Fruit fly (Drosophila melanogaster) whole organism, embryonic: ENCODE results near the gene Gcna.

Source experiments
- Asciz ChIP-seq: fragments of 200-800 bp; sonication (Bioruptor generic); optimal IDR thresholded peaks from 2 replicates; lab custom pipeline; 2017; ENCODE audit warnings: missing biosample characterization, mild to moderate bottlenecking, missing genetic modification characterization, missing genetic modification reagents
- Atf-2 ChIP-seq: fragments of 200-800 bp; sonication (Bioruptor generic); optimal IDR thresholded peaks from 2 replicates; lab custom pipeline; 2016; ENCODE audit warnings: missing biosample characterization, missing genetic modification characterization
- B-H2 ChIP-seq: fragments of 200-800 bp; sonication (Bioruptor generic); optimal IDR thresholded peaks from 2 replicates; lab custom pipeline; 2018; ENCODE audit warnings: missing biosample characterization, mild to moderate bottlenecking, missing genetic modification characterization
- CG10959 ChIP-seq: fragments of 200-800 bp; sonication (Bioruptor generic); IDR thresholded peaks from 2 replicates; pipeline ENCODE4 v1.3.6; 2022; ENCODE audit warnings: missing biosample characterization, missing genetic modification characterization
- CG11560 ChIP-seq: fragments of 200-800 bp; sonication (Bioruptor generic); IDR thresholded peaks from 3 replicates; pipeline ENCODE4 v1.3.6; 2022; ENCODE audit warnings: missing biosample characterization, missing genetic modification characterization
- CG11695 ChIP-seq: fragments of 200-800 bp; sonication (Bioruptor generic); IDR thresholded peaks from 3 replicates; pipeline ENCODE4 v1.3.6; 2022; ENCODE audit warnings: missing biosample characterization, missing genetic modification characterization
- CG13424 ChIP-seq: fragments of 200-800 bp; sonication (Bioruptor generic); optimal IDR thresholded peaks from 2 replicates; lab custom pipeline; 2019; ENCODE audit warnings: missing biosample characterization, mild to moderate bottlenecking, missing genetic modification characterization, moderate library complexity
- CG13624 ChIP-seq: fragments of 200-800 bp; sonication (Bioruptor generic); optimal IDR thresholded peaks from 2 replicates; lab custom pipeline; 2016; ENCODE audit warnings: missing biosample characterization, missing genetic modification characterization
- CG13775 ChIP-seq: fragments of 200-800 bp; sonication (Bioruptor generic); optimal IDR thresholded peaks from 3 replicates; lab custom pipeline; 2017; ENCODE audit warnings: missing biosample characterization, mild to moderate bottlenecking, missing genetic modification characterization
- CG15696 ChIP-seq: fragments of 200-800 bp; sonication (Bioruptor generic); optimal IDR thresholded peaks from 2 replicates; lab custom pipeline; 2019; ENCODE audit warnings: missing biosample characterization, mild to moderate bottlenecking, missing genetic modification characterization, moderate library complexity
- CG16779 ChIP-seq: fragments of 200-800 bp; sonication (Bioruptor generic); IDR thresholded peaks from 2 replicates; pipeline ENCODE4 v1.3.6; 2022; ENCODE audit warnings: missing biosample characterization, missing genetic modification characterization
- CG17361 ChIP-seq: fragments of 200-800 bp; sonication (Bioruptor generic); IDR thresholded peaks from 3 replicates; pipeline ENCODE4 v1.3.6; 2022; ENCODE audit warnings: missing biosample characterization, missing genetic modification characterization
- CG17802 ChIP-seq: fragments of 200-800 bp; sonication (Bioruptor generic); optimal IDR thresholded peaks from 2 replicates; lab custom pipeline; 2018; ENCODE audit warnings: missing biosample characterization, mild to moderate bottlenecking, missing genetic modification characterization, moderate library complexity
- CG18764 ChIP-seq: fragments of 200-800 bp; sonication (Bioruptor generic); optimal IDR thresholded peaks from 3 replicates; lab custom pipeline; 2016; ENCODE audit warnings: missing biosample characterization, missing genetic modification characterization
- CG30403 ChIP-seq: fragments of 200-800 bp; sonication (Bioruptor generic); optimal IDR thresholded peaks from 3 replicates; lab custom pipeline; 2016; ENCODE audit warnings: missing biosample characterization, missing genetic modification characterization
- CG31441 ChIP-seq: fragments of 200-800 bp; sonication (Bioruptor generic); IDR thresholded peaks from 2 replicates; pipeline ENCODE4 v1.3.6; 2022; ENCODE audit warnings: missing biosample characterization, missing genetic modification characterization
- CG4360 ChIP-seq: fragments of 200-800 bp; sonication (Bioruptor generic); IDR thresholded peaks from 2 replicates; pipeline ENCODE4 v1.3.6; 2022; ENCODE audit warnings: missing biosample characterization, missing genetic modification characterization
- CG43689 ChIP-seq: fragments of 200-800 bp; sonication (Bioruptor generic); IDR thresholded peaks from 2 replicates; pipeline ENCODE4 v1.3.6; 2022; ENCODE audit warnings: missing biosample characterization, missing genetic modification characterization
- CG6654 ChIP-seq: fragments of 200-800 bp; sonication (Bioruptor generic); optimal IDR thresholded peaks from 2 replicates; lab custom pipeline; 2017; ENCODE audit warnings: missing biosample characterization, mild to moderate bottlenecking, missing genetic modification characterization
- CG7357 ChIP-seq: fragments of 200-800 bp; sonication (Bioruptor generic); IDR thresholded peaks from 3 replicates; pipeline ENCODE4 v1.3.6; 2022; ENCODE audit warnings: missing biosample characterization, missing genetic modification characterization
- CG7786 ChIP-seq: fragments of 200-800 bp; sonication (Bioruptor generic); optimal IDR thresholded peaks from 2 replicates; lab custom pipeline; 2016; ENCODE audit warnings: missing biosample characterization, missing genetic modification characterization
- CG9727 ChIP-seq: fragments of 200-800 bp; sonication (Bioruptor generic); optimal IDR thresholded peaks from 3 replicates; lab custom pipeline; 2017; ENCODE audit warnings: missing biosample characterization, mild to moderate bottlenecking, missing genetic modification characterization
- CG9817 ChIP-seq: fragments of 200-800 bp; sonication (Bioruptor generic); optimal IDR thresholded peaks from 2 replicates; lab custom pipeline; 2018; ENCODE audit warnings: missing biosample characterization, mild to moderate bottlenecking, missing genetic modification characterization, moderate library complexity
- D19A ChIP-seq: fragments of 200-800 bp; optimal IDR thresholded peaks from 3 replicates; lab custom pipeline; 2019; ENCODE audit warnings: missing biosample characterization, mild to moderate bottlenecking, missing genetic modification characterization, moderate library complexity
- ERR ChIP-seq: fragments of 200-800 bp; sonication (Bioruptor generic); optimal IDR thresholded peaks from 2 replicates; lab custom pipeline; 2016; ENCODE audit warnings: missing biosample characterization, missing genetic modification characterization
- H15 ChIP-seq: fragments of 200-800 bp; sonication (Bioruptor generic); IDR thresholded peaks from 3 replicates; pipeline ENCODE4 v1.3.6; 2022; ENCODE audit warnings: missing biosample characterization, missing genetic modification characterization
- NC2α ChIP-seq: fragments of 200-800 bp; sonication (Bioruptor generic); optimal IDR thresholded peaks from 2 replicates; lab custom pipeline; 2016; ENCODE audit warnings: missing biosample characterization, missing genetic modification characterization
- Nf-YC ChIP-seq: fragments of 200-800 bp; optimal IDR thresholded peaks from 3 replicates; lab custom pipeline; 2019; ENCODE audit warnings: missing biosample characterization, mild to moderate bottlenecking, missing genetic modification characterization, moderate library complexity
- Ptx1 ChIP-seq: fragments of 200-800 bp; sonication (Bioruptor generic); IDR thresholded peaks from 2 replicates; pipeline ENCODE4 v1.3.6; 2022; ENCODE audit warnings: missing biosample characterization, missing genetic modification characterization
- Side ChIP-seq: fragments of 200-800 bp; sonication (Bioruptor generic); optimal IDR thresholded peaks from 2 replicates; lab custom pipeline; 2016; ENCODE audit warnings: missing biosample characterization, missing genetic modification characterization
- Sry-β ChIP-seq: fragments of 200-800 bp; sonication (Bioruptor generic); optimal IDR thresholded peaks from 2 replicates; lab custom pipeline; 2018; ENCODE audit warnings: missing biosample characterization, mild to moderate bottlenecking, missing genetic modification characterization, moderate library complexity
- ase ChIP-seq: fragments of 200-800 bp; sonication (Bioruptor generic); IDR thresholded peaks from 3 replicates; pipeline ENCODE4 v1.3.6; 2022; ENCODE audit warnings: missing biosample characterization, missing genetic modification characterization
- az2 ChIP-seq: fragments of 200-800 bp; sonication (Bioruptor generic); optimal IDR thresholded peaks from 3 replicates; lab custom pipeline; 2016; ENCODE audit warnings: missing biosample characterization, missing genetic modification characterization
- chinmo ChIP-seq: fragments of 200-800 bp; sonication (Bioruptor generic); IDR thresholded peaks from 4 replicates; pipeline ENCODE4 v1.3.6; 2022; ENCODE audit warnings: missing biosample characterization, missing genetic modification characterization; ENCODE audit not compliant: partially characterized antibody
- corto ChIP-seq: fragments of 200-800 bp; sonication (Bioruptor generic); optimal IDR thresholded peaks from 2 replicates; lab custom pipeline; 2016; ENCODE audit warnings: missing biosample characterization, mild to moderate bottlenecking, missing genetic modification characterization, moderate library complexity
- crc ChIP-seq: fragments of 200-800 bp; sonication (Bioruptor generic); optimal IDR thresholded peaks from 2 replicates; lab custom pipeline; 2016; ENCODE audit warnings: missing biosample characterization, missing genetic modification characterization
- dysf ChIP-seq: fragments of 200-800 bp; sonication (Bioruptor generic); IDR thresholded peaks from 3 replicates; pipeline ENCODE4 v1.3.6; 2022; ENCODE audit warnings: missing biosample characterization, missing genetic modification characterization
- fd3F ChIP-seq: fragments of 200-800 bp; sonication (Bioruptor generic); optimal IDR thresholded peaks from 2 replicates; lab custom pipeline; 2018; ENCODE audit warnings: missing biosample characterization, mild to moderate bottlenecking, missing genetic modification characterization, moderate library complexity
- grau ChIP-seq: fragments of 200-800 bp; optimal IDR thresholded peaks from 3 replicates; lab custom pipeline; 2019; ENCODE audit warnings: missing biosample characterization, mild to moderate bottlenecking, missing genetic modification characterization, moderate library complexity
- ham ChIP-seq: fragments of 200-800 bp; sonication (Bioruptor generic); IDR thresholded peaks from 2 replicates; pipeline ENCODE4 v1.3.6; 2022; ENCODE audit warnings: missing biosample characterization, missing genetic modification characterization
- hb ChIP-seq: fragments of 200-800 bp; sonication (Bioruptor generic); IDR thresholded peaks from 3 replicates; pipeline ENCODE4 v1.3.6; 2022; ENCODE audit warnings: missing biosample characterization, missing genetic modification characterization; ENCODE audit not compliant: partially characterized antibody
- inv ChIP-seq: fragments of 200-800 bp; sonication (Bioruptor generic); IDR thresholded peaks from 2 replicates; pipeline ENCODE4 v1.3.6; 2022; ENCODE audit warnings: missing biosample characterization, missing genetic modification characterization; ENCODE audit not compliant: partially characterized antibody
- jigr1 ChIP-seq: fragments of 200-800 bp; sonication (Bioruptor generic); IDR thresholded peaks from 3 replicates; pipeline ENCODE4 v1.3.6; 2022; ENCODE audit warnings: missing biosample characterization, missing genetic modification characterization
- kay ChIP-seq: fragments of 200-800 bp; sonication (Bioruptor generic); optimal IDR thresholded peaks from 2 replicates; lab custom pipeline; 2016; ENCODE audit warnings: missing biosample characterization, missing genetic modification characterization
- ken ChIP-seq: fragments of 200-800 bp; sonication (Bioruptor generic); IDR thresholded peaks from 3 replicates; pipeline ENCODE4 v1.3.6; 2022; ENCODE audit warnings: missing biosample characterization, missing genetic modification characterization
- lab ChIP-seq: fragments of 200-800 bp; sonication (Bioruptor generic); optimal IDR thresholded peaks from 3 replicates; lab custom pipeline; 2017; ENCODE audit warnings: missing biosample characterization, missing genetic modification characterization, mild to moderate bottlenecking, moderate library complexity, missing genetic modification reagents
- maf-S ChIP-seq: fragments of 200-800 bp; sonication (Bioruptor generic); optimal IDR thresholded peaks from 2 replicates; lab custom pipeline; 2016; ENCODE audit warnings: missing biosample characterization, missing genetic modification characterization
- nau ChIP-seq: fragments of 200-800 bp; sonication (Bioruptor generic); optimal IDR thresholded peaks from 3 replicates; lab custom pipeline; 2017; ENCODE audit warnings: missing biosample characterization, mild to moderate bottlenecking, missing genetic modification characterization, missing genetic modification reagents
- row ChIP-seq: fragments of 200-800 bp; sonication (Bioruptor generic); IDR thresholded peaks from 3 replicates; pipeline ENCODE4 v1.3.6; 2022; ENCODE audit warnings: missing biosample characterization, missing genetic modification characterization
- sens ChIP-seq: fragments of 200-800 bp; sonication (Bioruptor generic); peaks from one replicate; lab custom pipeline; 2016; ENCODE audit warnings: missing biosample characterization, missing genetic modification characterization
- tgo ChIP-seq: fragments of 200-800 bp; sonication (Bioruptor generic); IDR thresholded peaks from 3 replicates; pipeline ENCODE4 v1.3.6; 2022; ENCODE audit warnings: missing biosample characterization, missing genetic modification characterization
- tin ChIP-seq: fragments of 200-800 bp; sonication (Bioruptor generic); optimal IDR thresholded peaks from 3 replicates; lab custom pipeline; 2016; ENCODE audit warnings: missing biosample characterization, missing genetic modification characterization

The Gcna gene

DNA sequence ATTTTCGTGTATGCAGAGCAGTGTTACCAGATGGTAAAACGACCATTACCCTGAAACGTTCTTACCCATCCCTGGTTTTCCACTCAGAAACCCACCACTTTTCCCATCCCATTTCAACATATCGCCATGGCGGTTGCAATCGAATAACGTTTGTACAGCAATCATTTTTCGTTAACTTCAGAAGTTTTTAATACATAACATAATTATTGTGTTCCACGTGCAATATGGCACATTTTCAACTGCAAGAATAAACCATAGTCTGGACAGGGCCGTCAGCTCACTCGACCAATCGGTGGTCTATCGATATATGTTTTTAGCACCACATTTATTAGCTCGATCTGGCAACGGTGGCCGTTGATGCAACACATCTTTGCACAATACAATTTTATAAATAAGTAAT is 24.3 kb upstream of the Gcna start, which contains the start of the genes trr and mRpL16 (continued):
- TF ChIP-seq CG9817, result peak; percentile 50
- no peak for TF ChIP-seq CG6654
- 0 out of 3 replicates have a peak, but pooled peaks have one; percentile 30 for TF ChIP-seq CG7357 (GFP tag; lab: Robert Waterston, UW)
- peak; percentile 47; the same call in 1 of the 3 replicates for TF ChIP-seq dysf (GFP tag; lab: Robert Waterston, UW)
- TF ChIP-seq sens, result peak; percentile 86
- TF ChIP-seq B-H2 (GFP tag; lab: Kevin White, UChicago), result no peak
- peak; percentile 40 for TF ChIP-seq CG13775 (GFP tag; lab: Kevin White, UChicago)
- TF ChIP-seq CG10959 (GFP tag; lab: Robert Waterston, UW), result no peak
- TF ChIP-seq nau (GFP tag; lab: Kevin White, UChicago), result no peak
- peak; percentile 52 for TF ChIP-seq CG13424 (tag; lab: Kevin White, UChicago)
- TF ChIP-seq jigr1, result no peak
- no peak for TF ChIP-seq lab (GFP tag; lab: Kevin White, UChicago)
- TF ChIP-seq fd3F (GFP tag; lab: Kevin White, UChicago), result peak; percentile 1
- TF ChIP-seq Nf-YC (tag; lab: Kevin White, UChicago), result peak; percentile 45
- TF ChIP-seq ERR (GFP tag; lab: Kevin White, UChicago), result no peak
- TF ChIP-seq NC2α (GFP tag; lab: Kevin White, UChicago), result no peak
- TF ChIP-seq az2 (GFP tag; lab: Kevin White, UChicago), result no peak
- no peak for TF ChIP-seq Asciz (GFP tag; lab: Kevin White, UChicago)
- TF ChIP-seq CG17361 (GFP tag; lab: Robert Waterston, UW), result no peak; the same call in 2 of the 3 replicates
- peak; percentile 100 for TF ChIP-seq CG17802 (tag; lab: Kevin White, UChicago)
- no peak for TF ChIP-seq CG16779 (GFP tag; lab: Robert Waterston, UW)
- TF ChIP-seq CG18764 (GFP tag; lab: Kevin White, UChicago), result no peak
- peak; percentile 58 for TF ChIP-seq CG7786 (GFP tag; lab: Kevin White, UChicago)
- TF ChIP-seq Side (GFP tag; lab: Kevin White, UChicago), result peak; percentile 27
- TF ChIP-seq maf-S (GFP tag; lab: Kevin White, UChicago), result no peak
- TF ChIP-seq grau (tag; lab: Kevin White, UChicago), result peak; percentile 50
- no peak for TF ChIP-seq CG31441 (GFP tag; lab: Robert Waterston, UW)
- peak; percentile 44 for TF ChIP-seq CG15696
- TF ChIP-seq ase (GFP tag; lab: Robert Waterston, UW), result no peak
- TF ChIP-seq tgo (GFP tag; lab: Robert Waterston, UW), result 0 out of 3 replicates have a peak, but pooled peaks have one; percentile 17
- peak; percentile 60 for TF ChIP-seq CG9727 (GFP tag; lab: Kevin White, UChicago)
- TF ChIP-seq corto (GFP tag; lab: Kevin White, UChicago), result no peak
- TF ChIP-seq D19A (tag; lab: Kevin White, UChicago), result no peak
- TF ChIP-seq chinmo (GFP tag; lab: Robert Waterston, UW), result 0 out of 4 replicates have a peak, but pooled peaks have one; percentile 59
- peak; percentile 39 for TF ChIP-seq CG13624 (GFP tag; lab: Kevin White, UChicago)
- TF ChIP-seq ham (GFP tag; lab: Robert Waterston, UW), result no peak
- TF ChIP-seq hb, result no peak
- TF ChIP-seq kay (GFP tag; lab: Kevin White, UChicago), result no peak
- peak; percentile 32 for TF ChIP-seq tin (GFP tag; lab: Kevin White, UChicago)
- TF ChIP-seq CG30403, result peak; percentile 18
- peak; percentile 55; the same call in 1 of the 3 replicates for TF ChIP-seq CG11560
- no peak for TF ChIP-seq CG43689 (GFP tag; lab: Robert Waterston, UW)
- peak; percentile 6 for TF ChIP-seq Sry-β
- peak; percentile 39; the same call in 1 of the 3 replicates for TF ChIP-seq CG11695 (GFP tag; lab: Robert Waterston, UW)
- TF ChIP-seq crc (GFP tag; lab: Kevin White, UChicago), result no peak
- TF ChIP-seq Atf-2 (GFP tag; lab: Kevin White, UChicago), result no peak
- TF ChIP-seq ken (GFP tag; lab: Robert Waterston, UW), result 0 out of 3 replicates have a peak, but pooled peaks have one; percentile 10
- TF ChIP-seq H15, result no peak
- TF ChIP-seq row (GFP tag; lab: Robert Waterston, UW), result peak; percentile 74
- TF ChIP-seq inv (GFP tag; lab: Robert Waterston, UW), result peak; percentile 58
- TF ChIP-seq CG4360 (GFP tag; lab: Robert Waterston, UW), result no peak
- peak; percentile 39; the same call in 1 of the 2 replicates for TF ChIP-seq Ptx1 (GFP tag; lab: Robert Waterston, UW)
